Fruit fly (Drosophila melanogaster): ENCODE data around the gene cdm.

The cdm gene

dm6 chr3R:18168929-18169350 lies 14.3 kb downstream of the cdm start (continued):
- TF ChIP-seq Stat92E (GFP tag; optimal IDR thresholded peaks at IDR 0.05): no peak
- TF ChIP-seq D19A (tag; optimal IDR thresholded peaks at IDR 0.05): peak; percentile 14
- peak; percentile 34 for TF ChIP-seq cg (GFP tag; optimal IDR thresholded peaks at IDR 0.05)
- no peak for TF ChIP-seq NC2β (GFP tag; optimal IDR thresholded peaks at IDR 0.05)
- peak; percentile 75 for TF ChIP-seq Med (GFP tag)
- no peak for TF ChIP-seq Nf-YA (GFP tag; IDR thresholded peaks at IDR 0.05)
- no peak for TF ChIP-seq Rx (GFP tag; IDR thresholded peaks at IDR 0.05)
- no peak for TF ChIP-seq CkIIα-i1 (GFP tag; IDR thresholded peaks at IDR 0.05)
- no peak for TF ChIP-seq CG7357 (GFP tag; IDR thresholded peaks at IDR 0.05)
- TF ChIP-seq Bgb (GFP tag; IDR thresholded peaks at IDR 0.05; ENCODE audit: partially characterized antibody): no peak
- TF ChIP-seq CG9727 (GFP tag; optimal IDR thresholded peaks at IDR 0.05): no peak
- no peak for TF ChIP-seq ap (GFP tag; IDR thresholded peaks at IDR 0.05)
- TF ChIP-seq NC2α (GFP tag; optimal IDR thresholded peaks at IDR 0.05): no peak
- no peak for TF ChIP-seq CG2889 (GFP tag; IDR thresholded peaks at IDR 0.05)
- no peak for TF ChIP-seq CG34224 (GFP tag; IDR thresholded peaks at IDR 0.05; ENCODE audit: partially characterized antibody)
- TF ChIP-seq CG12236 (GFP tag; optimal IDR thresholded peaks at IDR 0.05): no peak
- no peak for TF ChIP-seq CG7839 (tag; optimal IDR thresholded peaks at IDR 0.05)
- TF ChIP-seq CG7745 (tag; optimal IDR thresholded peaks at IDR 0.05): no peak
- no peak for TF ChIP-seq CG14710 (tag; optimal IDR thresholded peaks at IDR 0.05)
- no peak for TF ChIP-seq CG13624 (GFP tag; optimal IDR thresholded peaks at IDR 0.05)
- TF ChIP-seq CTCF (GFP tag; optimal IDR thresholded peaks at IDR 0.05): no peak
- no peak for TF ChIP-seq ash1 (GFP tag; optimal IDR thresholded peaks at IDR 0.05)
- TF ChIP-seq CG6654 (GFP tag; optimal IDR thresholded peaks at IDR 0.05): no peak
- TF ChIP-seq az2 (GFP tag; optimal IDR thresholded peaks at IDR 0.05): peak; percentile 9
- TF ChIP-seq inv (GFP tag; IDR thresholded peaks at IDR 0.05; ENCODE audit: partially characterized antibody): no peak
- TF ChIP-seq slp2 (GFP tag; optimal IDR thresholded peaks at IDR 0.05): no peak
- no peak for TF ChIP-seq hbn (GFP tag; IDR thresholded peaks at IDR 0.05; ENCODE audit: partially characterized antibody)
- TF ChIP-seq CrebB (tag; optimal IDR thresholded peaks at IDR 0.05): no peak
- TF ChIP-seq jumu (GFP tag; optimal IDR thresholded peaks at IDR 0.05): no peak
- no peak for TF ChIP-seq Meics (GFP tag; optimal IDR thresholded peaks at IDR 0.05)
- TF ChIP-seq Tbp (GFP tag; optimal IDR thresholded peaks at IDR 0.05): no peak
- no peak for TF ChIP-seq CG8290 (GFP tag; optimal IDR thresholded peaks at IDR 0.05)
- TF ChIP-seq CG8290 (tag; optimal IDR thresholded peaks at IDR 0.05): no peak
- TF ChIP-seq jigr1 (GFP tag; IDR thresholded peaks at IDR 0.05): no peak
- TF ChIP-seq Hmr (GFP tag; optimal IDR thresholded peaks at IDR 0.05): no peak
- TF ChIP-seq Mad (GFP tag; optimal IDR thresholded peaks at IDR 0.05): no peak
- TF ChIP-seq CG5180 (GFP tag; optimal IDR thresholded peaks at IDR 0.05): no peak
- peak; percentile 29 for TF ChIP-seq CG18599 (GFP tag; optimal IDR thresholded peaks at IDR 0.05)
- TF ChIP-seq br (optimal IDR thresholded peaks at IDR 0.05): no peak
- no peak for TF ChIP-seq B-H1 (GFP tag; IDR thresholded peaks at IDR 0.05)
- TF ChIP-seq CG17361 (GFP tag; IDR thresholded peaks at IDR 0.05): no peak
- no peak for TF ChIP-seq CG7987 (GFP tag; optimal IDR thresholded peaks at IDR 0.05)
- TF ChIP-seq cato (GFP tag; optimal IDR thresholded peaks at IDR 0.05; ENCODE audit: borderline replicate concordance): no peak
- no peak for TF ChIP-seq mld (GFP tag; IDR thresholded peaks at IDR 0.05; ENCODE audit: partially characterized antibody)
- no peak for TF ChIP-seq CG1529 (GFP tag; optimal IDR thresholded peaks at IDR 0.05)
- TF ChIP-seq CG11504 (tag; optimal IDR thresholded peaks at IDR 0.05): no peak
- TF ChIP-seq CG33557 (GFP tag; optimal IDR thresholded peaks at IDR 0.05): no peak
- TF ChIP-seq lbe (GFP tag; optimal IDR thresholded peaks at IDR 0.05): no peak
- TF ChIP-seq bsh (GFP tag; optimal IDR thresholded peaks at IDR 0.05): peak in 1 of 2 experiments; percentile 12
- TF ChIP-seq CG1603 (tag; optimal IDR thresholded peaks at IDR 0.05): peak; percentile 38
- no peak for TF ChIP-seq Ets65A (GFP tag)
- no peak for TF ChIP-seq CG10565 (GFP tag; optimal IDR thresholded peaks at IDR 0.05)
